Worm (Caenorhabditis elegans) whole organism, L1 larva: Measurements from ENCODE around the gene F42G10.1.

Source experiments
- ceh-82 ChIP-seq, 3 experiments: fragments of 150-350 bp in 1 of 3; sonication (generic microtip) in 2 of 3; optimal IDR thresholded peaks; 2 replicates each; lab custom pipeline; 2014 to 2017; ENCODE audit warnings: missing biosample characterization in 3 of 3, missing genetic modification characterization in 3 of 3
- skn-1 ChIP-seq: fragments of 150-350 bp; optimal IDR thresholded peaks from 2 replicates; lab custom pipeline; 2014; ENCODE audit warnings: missing biosample characterization, missing genetic modification characterization

DNA sequence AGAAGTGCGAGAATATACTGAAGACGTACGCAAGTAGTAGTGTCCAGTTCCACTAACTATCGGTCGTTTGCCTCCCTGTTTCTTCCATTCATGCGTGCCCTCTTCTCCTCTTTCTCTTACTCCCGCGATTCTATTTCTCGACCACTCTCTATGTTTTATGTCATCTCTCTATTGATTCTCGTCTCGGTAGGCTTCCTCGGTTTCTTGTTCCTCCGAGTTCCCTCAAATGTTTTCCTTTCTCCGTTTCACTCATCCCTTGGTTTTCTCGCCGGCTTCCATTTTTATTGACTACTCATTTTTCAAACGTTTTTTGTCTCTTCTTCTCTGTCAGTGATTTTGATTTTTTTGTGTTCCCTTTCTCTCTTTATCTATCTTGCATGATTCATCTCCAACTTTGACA lies 4.4 kb upstream of the F42G10.1 start:
- TF ChIP-seq skn-1 (tag; lab: Kevin White, UChicago) = peak; percentile 25
- TF ChIP-seq ceh-82 (tag; optimal IDR thresholded peaks at IDR 0.05; lab: Kevin White, UChicago) = peak; percentile 2 to 40 (median 34)
